Worm (Caenorhabditis elegans): ENCODE data around the gene drp-1.

DNA sequence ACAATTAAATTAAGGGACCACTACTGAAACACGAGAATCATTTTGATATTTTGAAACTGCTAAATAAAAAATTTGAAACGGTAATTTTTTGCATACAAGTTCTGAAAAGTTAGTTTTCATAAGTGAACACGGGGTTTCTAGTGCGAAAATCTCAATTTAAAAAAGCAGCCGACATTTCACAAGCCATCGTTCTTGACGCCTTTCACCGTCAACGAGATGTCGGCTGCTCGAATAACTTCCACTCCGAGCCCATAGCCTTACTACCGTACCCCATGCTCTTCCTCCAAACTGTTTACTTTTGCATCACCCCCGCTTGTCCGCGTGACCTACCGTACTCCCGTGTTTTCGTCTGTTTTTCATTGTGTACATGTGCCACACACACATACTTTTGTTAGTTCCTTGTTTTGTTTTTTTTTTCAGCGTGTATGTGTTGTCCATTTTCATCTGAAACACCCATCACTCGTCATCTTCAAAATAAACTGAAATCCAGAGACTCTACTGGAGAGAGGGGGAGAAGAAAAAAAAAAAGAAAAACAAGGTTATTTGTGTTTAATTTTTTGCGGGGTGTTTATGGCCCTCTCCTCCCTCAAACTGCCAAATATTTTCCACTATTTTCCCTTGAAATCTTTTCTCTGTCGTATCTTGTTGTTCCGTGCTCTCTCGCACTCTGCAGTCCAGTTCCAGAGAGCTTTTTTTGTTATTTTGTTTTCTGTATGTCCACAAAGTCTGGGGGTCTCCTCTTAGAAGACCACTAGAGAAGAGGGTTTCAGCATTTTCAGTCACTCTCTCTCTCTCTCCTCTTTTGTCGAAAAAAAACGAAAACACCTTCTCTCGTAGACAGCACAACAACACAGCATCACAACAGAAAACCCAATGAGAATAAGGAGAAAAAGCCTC lies 49.9 kb downstream of the drp-1 start:
- TF ChIP-seq lsy-2 (tag; optimal IDR thresholded peaks at IDR 0.05): no peak
- no peak for TF ChIP-seq mls-2 (tag; optimal IDR thresholded peaks at IDR 0.05)
- TF ChIP-seq ztf-11 (tag; optimal IDR thresholded peaks at IDR 0.05): no peak
- TF ChIP-seq mab-5 (tag; optimal IDR thresholded peaks at IDR 0.05): no peak

Measured in whole organism, mixed stage, embryonic.